Fruit fly (Drosophila melanogaster) S2 (cell line): ENCODE results near the gene Cad87A.

Experiments used
- CG8478 ChIP-seq: fragments of >200 bp; optimal IDR thresholded peaks from 2 replicates; lab custom pipeline; 2018
- CTCF ChIP-seq, 2 experiments: fragments of >200 bp; optimal IDR thresholded peaks; 2 replicates each; lab custom pipeline; 2018

- TF ChIP-seq CTCF (optimal IDR thresholded peaks at IDR 0.05; lab: Kevin White, UChicago): no peak
- TF ChIP-seq CG8478 (lab: Kevin White, UChicago): no peak
Measured at dm6 chr3R:11941116-11941515, 7.8 kb downstream of the Cad87A start.
